Fruit fly (Drosophila melanogaster): ENCODE measurements around the gene Noc1.

The Noc1 gene

dm6 chr3L:11118627-11119395 is 44.2 kb downstream of the Noc1 start (continued):
- peak; percentile 16 to 49 for TF ChIP-seq dpn (GFP tag; optimal IDR thresholded peaks at IDR 0.05)
- peak; percentile 44 for TF ChIP-seq CG12942 (GFP tag; optimal IDR thresholded peaks at IDR 0.05)
- peak; percentile 80 for TF ChIP-seq seq (GFP tag; IDR thresholded peaks at IDR 0.05)
- no peak for TF ChIP-seq vnd (GFP tag; IDR thresholded peaks at IDR 0.05; ENCODE audit: partially characterized antibody)
- peak; percentile 84 for TF ChIP-seq CG2678 (tag; optimal IDR thresholded peaks at IDR 0.05)
- TF ChIP-seq CG10979 (tag; optimal IDR thresholded peaks at IDR 0.05) = peak; percentile 26
- TF ChIP-seq sug (tag; optimal IDR thresholded peaks at IDR 0.05) = peak; percentile 85
- peak; percentile 1 for TF ChIP-seq her (GFP tag; optimal IDR thresholded peaks at IDR 0.05)
- TF ChIP-seq Side (GFP tag; optimal IDR thresholded peaks at IDR 0.05) = peak; percentile 80
- TF ChIP-seq CG1529 (GFP tag; optimal IDR thresholded peaks at IDR 0.05) = peak; percentile 72
- peak; percentile 65; the same call in 1 of the 3 replicates for TF ChIP-seq otp (GFP tag; IDR thresholded peaks at IDR 0.05)
- TF ChIP-seq bigmax (GFP tag; optimal IDR thresholded peaks at IDR 0.05) = peak; percentile 58
- peak; percentile 71 for TF ChIP-seq CG6854 (GFP tag; optimal IDR thresholded peaks at IDR 0.05)
- TF ChIP-seq Hr78 (GFP tag; optimal IDR thresholded peaks at IDR 0.05) = no peak
- peak; percentile 64 for TF ChIP-seq CG1603 (tag; optimal IDR thresholded peaks at IDR 0.05)
- TF ChIP-seq ac (GFP tag; optimal IDR thresholded peaks at IDR 0.05) = peak; percentile 70
- peak; percentile 82 for TF ChIP-seq sqz (GFP tag; optimal IDR thresholded peaks at IDR 0.05)
- peak; percentile 73 for TF ChIP-seq CG15514 (GFP tag; optimal IDR thresholded peaks at IDR 0.05)
- TF ChIP-seq CG43689 (GFP tag; IDR thresholded peaks at IDR 0.05) = no peak
- TF ChIP-seq CG14014 (GFP tag; IDR thresholded peaks at IDR 0.05) = peak; percentile 74; the same call in 1 of the 2 replicates
- TF ChIP-seq cas (GFP tag; IDR thresholded peaks at IDR 0.05) = no peak
- TF ChIP-seq CG8944 (GFP tag; optimal IDR thresholded peaks at IDR 0.05) = peak; percentile 37
- TF ChIP-seq CG11456 (GFP tag; IDR thresholded peaks at IDR 0.05) = peak; percentile 81; the same call in 2 of the 3 replicates
- peak; percentile 11 for TF ChIP-seq lbe (GFP tag; optimal IDR thresholded peaks at IDR 0.05)
- TF ChIP-seq CG1233 (GFP tag; optimal IDR thresholded peaks at IDR 0.05) = peak; percentile 91
- no peak for TF ChIP-seq bcd (GFP tag; optimal IDR thresholded peaks at IDR 0.05)
- peak; percentile 52; the same call in 1 of the 2 replicates for TF ChIP-seq Nf-YA (GFP tag; IDR thresholded peaks at IDR 0.05)
- peak; percentile 57 for TF ChIP-seq gsb-n (tag; optimal IDR thresholded peaks at IDR 0.05)
- TF ChIP-seq sob (GFP tag; IDR thresholded peaks at IDR 0.05) = peak; percentile 74
- peak; percentile 23 to 65 for TF ChIP-seq chif (GFP tag; optimal IDR thresholded peaks at IDR 0.05)
- TF ChIP-seq mld (GFP tag; IDR thresholded peaks at IDR 0.05; ENCODE audit: partially characterized antibody) = no peak
- TF ChIP-seq Atf6 (GFP tag; IDR thresholded peaks at IDR 0.05) = peak; percentile 81
- TF ChIP-seq CG7745 (tag; optimal IDR thresholded peaks at IDR 0.05) = peak; percentile 81
- TF ChIP-seq CG11696 (GFP tag; IDR thresholded peaks at IDR 0.05) = 0 out of 2 replicates have a peak, but pooled peaks have one; percentile 26
- TF ChIP-seq Hmx (GFP tag; optimal IDR thresholded peaks at IDR 0.05) = no peak
- TF ChIP-seq CG30431 (GFP tag; optimal IDR thresholded peaks at IDR 0.05) = no peak
- TF ChIP-seq maf-S (GFP tag; optimal IDR thresholded peaks at IDR 0.05) = peak; percentile 18
- TF ChIP-seq kay (GFP tag; optimal IDR thresholded peaks at IDR 0.05) = peak; percentile 5
- TF ChIP-seq Gsc (GFP tag; IDR thresholded peaks at IDR 0.05) = no peak
- peak; percentile 26 for TF ChIP-seq CG9797 (GFP tag; optimal IDR thresholded peaks at IDR 0.05)
- peak; percentile 61 for TF ChIP-seq CG12155 (GFP tag; optimal IDR thresholded peaks at IDR 0.05)
- peak; percentile 51 for TF ChIP-seq zf30C (GFP tag; optimal IDR thresholded peaks at IDR 0.05)
- TF ChIP-seq CkIIα-i1 (GFP tag; IDR thresholded peaks at IDR 0.05) = no peak
- TF ChIP-seq Ets97D (GFP tag; optimal IDR thresholded peaks at IDR 0.05) = peak; percentile 8
- peak; percentile 92 for TF ChIP-seq lab (GFP tag; optimal IDR thresholded peaks at IDR 0.05)
- TF ChIP-seq Fer2 (tag; optimal IDR thresholded peaks at IDR 0.05) = peak; percentile 51
- TF ChIP-seq tio (GFP tag; optimal IDR thresholded peaks at IDR 0.05) = no peak
- TF ChIP-seq hb (GFP tag; IDR thresholded peaks at IDR 0.05; ENCODE audit: partially characterized antibody) = no peak
- peak; percentile 83 for TF ChIP-seq CG13296 (GFP tag; optimal IDR thresholded peaks at IDR 0.05)
